Fruit fly (Drosophila melanogaster) whole organism, wandering third instar larva: ENCODE data around the gene ovo.

ENCODE experiments used
- Abd-B ChIP-seq: fragments of >200 bp; optimal IDR thresholded peaks from 2 replicates; lab custom pipeline; 2017; ENCODE audit warnings: missing biosample characterization, missing genetic modification characterization
- CG32264 ChIP-seq: fragments of 200-800 bp; sonication (Bioruptor generic); optimal IDR thresholded peaks from 2 replicates; lab custom pipeline; 2016; ENCODE audit warnings: missing biosample characterization, missing genetic modification characterization
- CG9705 ChIP-seq: fragments of 200-800 bp; sonication (Bioruptor generic); optimal IDR thresholded peaks from 2 replicates; lab custom pipeline; 2018; ENCODE audit warnings: missing biosample characterization, mild to moderate bottlenecking, missing genetic modification characterization
- CrebA ChIP-seq: fragments of 200-800 bp; sonication (Bioruptor generic); optimal IDR thresholded peaks from 2 replicates; lab custom pipeline; 2016; ENCODE audit warnings: missing biosample characterization, mild to moderate bottlenecking, missing genetic modification characterization, borderline replicate concordance
- Dfd ChIP-seq: fragments of >200 bp; optimal IDR thresholded peaks from 2 replicates; lab custom pipeline; 2017; ENCODE audit warnings: missing biosample characterization, missing genetic modification characterization
- Dif ChIP-seq: fragments of 200-275, 200-300 bp; sonication (Bioruptor generic); optimal IDR thresholded peaks from 2 replicates; lab custom pipeline; 2018; ENCODE audit warnings: missing biosample characterization, missing genetic modification characterization; ENCODE audit not compliant: partially characterized antibody
- HLH106 ChIP-seq: fragments of 200-800 bp; optimal IDR thresholded peaks from 3 replicates; lab custom pipeline; 2019; ENCODE audit warnings: missing biosample characterization, mild to moderate bottlenecking, missing genetic modification characterization, moderate library complexity
- Hnf4 ChIP-seq: fragments of 200-800 bp; sonication (Bioruptor generic); optimal IDR thresholded peaks from 2 replicates; lab custom pipeline; 2016; ENCODE audit warnings: missing biosample characterization, mild to moderate bottlenecking, missing genetic modification characterization
- Hr78 ChIP-seq: fragments of >200 bp; optimal IDR thresholded peaks from 2 replicates; lab custom pipeline; 2017; ENCODE audit warnings: missing biosample characterization, missing genetic modification characterization
- Hr83 ChIP-seq: fragments of 200-300 bp; sonication (Bioruptor generic); optimal IDR thresholded peaks from 2 replicates; lab custom pipeline; 2016; ENCODE audit warnings: missing biosample characterization, mild to moderate bottlenecking, missing genetic modification characterization, moderate library complexity; ENCODE audit not compliant: poor library complexity, severe bottlenecking
- Jra ChIP-seq: sonication (Bioruptor generic); optimal IDR thresholded peaks from 2 replicates; lab custom pipeline; 2016; ENCODE audit warnings: missing biosample characterization, missing genetic modification characterization
- Mio ChIP-seq: sonication (Bioruptor generic); optimal IDR thresholded peaks from 2 replicates; lab custom pipeline; 2016; ENCODE audit warnings: missing biosample characterization, missing genetic modification characterization
- Myc ChIP-seq: fragments of >200 bp; optimal IDR thresholded peaks from 2 replicates; lab custom pipeline; 2017
- N ChIP-seq: fragments of >200 bp; optimal IDR thresholded peaks from 2 replicates; lab custom pipeline; 2018; ENCODE audit warnings: missing biosample characterization, missing external identifiers, missing genetic modification characterization
- OdsH ChIP-seq: fragments of 200-800 bp; sonication (Bioruptor generic); optimal IDR thresholded peaks from 2 replicates; lab custom pipeline; 2016; ENCODE audit warnings: missing biosample characterization, mild to moderate bottlenecking, missing genetic modification characterization
- Rel ChIP-seq, 2 experiments: fragments of 200-800 bp; sonication (Bioruptor generic) in 1 of 2; optimal IDR thresholded peaks; 2 replicates in 1 of 2; 3 replicates in 1 of 2; lab custom pipeline; 2016 to 2019; ENCODE audit warnings: mild to moderate bottlenecking in 2 of 2, missing biosample characterization in 2 of 2, missing genetic modification characterization in 2 of 2, moderate library complexity in 1 of 2
- Sp1 ChIP-seq: fragments of 200-800 bp; sonication (Bioruptor generic); optimal IDR thresholded peaks from 3 replicates; lab custom pipeline; 2019; ENCODE audit warnings: missing biosample characterization, mild to moderate bottlenecking, missing genetic modification characterization, moderate library complexity
- br ChIP-seq: fragments of 200-800 bp; sonication (Bioruptor generic); optimal IDR thresholded peaks from 2 replicates; lab custom pipeline; 2016; ENCODE audit warnings: missing biosample characterization, missing genetic modification characterization
- dl ChIP-seq, 2 experiments: fragments of 175-275, 200-275 bp in 1 of 2; fragments of 200-275 bp in 1 of 2; sonication (Bioruptor generic); optimal IDR thresholded peaks; lab custom pipeline; 2018; ENCODE audit warnings: mild to moderate bottlenecking in 2 of 2, missing biosample characterization in 2 of 2, missing genetic modification characterization in 2 of 2, moderate library complexity in 2 of 2; ENCODE audit not compliant: partially characterized antibody in 2 of 2, insufficient read depth in 1 of 2
- dmrt93B ChIP-seq: fragments of 200-800 bp; sonication (Bioruptor generic); optimal IDR thresholded peaks from 2 replicates; lab custom pipeline; 2018; ENCODE audit warnings: missing biosample characterization, mild to moderate bottlenecking, missing genetic modification characterization
- dsf ChIP-seq: sonication (Bioruptor generic); optimal IDR thresholded peaks from 2 replicates; lab custom pipeline; 2016; ENCODE audit warnings: missing biosample characterization, missing genetic modification characterization, borderline replicate concordance
- ey ChIP-seq: fragments of 200-800 bp; sonication (Bioruptor generic); optimal IDR thresholded peaks from 2 replicates; lab custom pipeline; 2016; ENCODE audit warnings: missing biosample characterization, missing genetic modification characterization
- foxo ChIP-seq, 2 experiments: fragments of 200-800 bp; sonication (Bioruptor generic); optimal IDR thresholded peaks; 2 replicates in 1 of 2; 3 replicates in 1 of 2; lab custom pipeline; 2016 to 2017; ENCODE audit warnings: missing biosample characterization in 2 of 2, missing genetic modification characterization in 2 of 2
- fru ChIP-seq: fragments of 200-800 bp; sonication (Bioruptor generic); optimal IDR thresholded peaks from 3 replicates; lab custom pipeline; 2016; ENCODE audit warnings: missing biosample characterization, mild to moderate bottlenecking, missing genetic modification characterization
- h ChIP-seq: fragments of 200-800 bp; sonication (Bioruptor generic); optimal IDR thresholded peaks from 3 replicates; lab custom pipeline; 2016; ENCODE audit warnings: missing biosample characterization, mild to moderate bottlenecking, missing genetic modification characterization
- jim ChIP-seq: fragments of 175-275, 200-325 bp; sonication (Bioruptor generic); optimal IDR thresholded peaks from 2 replicates; lab custom pipeline; 2016; ENCODE audit warnings: missing biosample characterization, mild to moderate bottlenecking, missing genetic modification characterization
- lola ChIP-seq: fragments of >200 bp; optimal IDR thresholded peaks from 2 replicates; lab custom pipeline; 2017; ENCODE audit warnings: missing biosample characterization, missing genetic modification characterization
- pan ChIP-seq: fragments of >200 bp; optimal IDR thresholded peaks from 2 replicates; lab custom pipeline; 2017
- psq ChIP-seq: fragments of 200-800 bp; sonication (Bioruptor generic); optimal IDR thresholded peaks from 3 replicates; lab custom pipeline; 2017; ENCODE audit warnings: missing biosample characterization, mild to moderate bottlenecking, missing genetic modification characterization, moderate library complexity
- rgr ChIP-seq: fragments of 200-800 bp; sonication (Bioruptor generic); optimal IDR thresholded peaks from 3 replicates; lab custom pipeline; 2016; ENCODE audit warnings: missing biosample characterization, mild to moderate bottlenecking, missing genetic modification characterization
- sage ChIP-seq: fragments of 200-800 bp; sonication (Bioruptor generic); optimal IDR thresholded peaks from 2 replicates; lab custom pipeline; 2016; ENCODE audit warnings: missing biosample characterization, mild to moderate bottlenecking, missing genetic modification characterization
- tai ChIP-seq: sonication (Bioruptor generic); optimal IDR thresholded peaks from 2 replicates; lab custom pipeline; 2016; ENCODE audit warnings: missing biosample characterization, missing genetic modification characterization
- usp ChIP-seq: fragments of >200 bp; optimal IDR thresholded peaks from 2 replicates; lab custom pipeline; 2017; ENCODE audit warnings: missing biosample characterization, missing genetic modification characterization

The ovo gene

dm6 chrX:5063540-5064308, 15.7 kb downstream of the ovo start:
- TF ChIP-seq dmrt93B, result no peak
- peak; percentile 75 for TF ChIP-seq fru
- no peak for TF ChIP-seq Myc (lab: Kevin White, UChicago)
- TF ChIP-seq Hr83 (GFP tag; lab: Kevin White, UChicago), result no peak
- no peak for TF ChIP-seq rgr (GFP tag; lab: Kevin White, UChicago)
- TF ChIP-seq, all 38 proteins: peak for 1

dm6 chrX:5066627-5067026, 18.6 kb downstream of the ovo start:
- TF ChIP-seq Dfd (GFP tag; lab: Kevin White, UChicago) (peak; percentile 84), pan (no peak), lola (GFP tag; lab: Kevin White, UChicago) (no peak), Jra (GFP tag; lab: Kevin White, UChicago) (no peak)

- no peak for TF ChIP-seq Dif (GFP tag; lab: Kevin White, UChicago)
- TF ChIP-seq Jra (GFP tag; lab: Kevin White, UChicago), result no peak
- TF ChIP-seq Hr78, result no peak
- TF ChIP-seq Mio (GFP tag; lab: Kevin White, UChicago), result no peak
- no peak for TF ChIP-seq ey (GFP tag; lab: Kevin White, UChicago)
- no peak for TF ChIP-seq pan
- TF ChIP-seq usp (GFP tag; lab: Kevin White, UChicago), result no peak
- TF ChIP-seq OdsH, result no peak
- no peak for TF ChIP-seq HLH106
These were observed 20.4 kb downstream of the ovo start for dm6 chrX:5068475-5068874.

- TF ChIP-seq rgr (GFP tag; lab: Kevin White, UChicago) (peak; percentile 15), foxo (GFP tag; optimal IDR thresholded peaks at IDR 0.05; lab: Kevin White, UChicago) (peak in 1 of 2 experiments; percentile 16), h (GFP tag; lab: Kevin White, UChicago) (peak; percentile 5), sage (GFP tag; lab: Kevin White, UChicago) (no peak)
These were observed 27.9 kb downstream of the ovo start for dm6 chrX:5075842-5076413.

- peak; percentile 95 for TF ChIP-seq Dfd (GFP tag; lab: Kevin White, UChicago)
- no peak for TF ChIP-seq sage (GFP tag; lab: Kevin White, UChicago)
- TF ChIP-seq, all 38 proteins: peak for 1
These were observed 32.4 kb downstream of the ovo start for dm6 chrX:5080521-5080920.

- TF ChIP-seq Rel (GFP tag; optimal IDR thresholded peaks at IDR 0.05; lab: Kevin White, UChicago) (no peak), Rel (tag; optimal IDR thresholded peaks at IDR 0.05; lab: Kevin White, UChicago) (peak; percentile 31), fru (no peak), Jra (GFP tag; lab: Kevin White, UChicago) (peak; percentile 11), jim (GFP tag; lab: Kevin White, UChicago) (peak; percentile 84), Sp1 (peak; percentile 67), lola (GFP tag; lab: Kevin White, UChicago) (no peak), psq (peak; percentile 57), pan (no peak)
These were observed 34.3 kb downstream of the ovo start for dm6 chrX:5082354-5082818.

- TF ChIP-seq br (GFP tag; lab: Kevin White, UChicago) (peak; percentile 55), Hr78 (no peak), foxo (GFP tag; optimal IDR thresholded peaks at IDR 0.05; lab: Kevin White, UChicago) (peak in 1 of 2 experiments; percentile 12), N (GFP tag; lab: Kevin White, UChicago) (no peak), Hnf4 (peak; percentile 44), h (GFP tag; lab: Kevin White, UChicago) (peak; percentile 16), psq (no peak), fru (no peak), CG32264 (GFP tag; lab: Kevin White, UChicago) (no peak), jim (GFP tag; lab: Kevin White, UChicago) (no peak), Sp1 (peak; percentile 87), Dif (GFP tag; lab: Kevin White, UChicago) (no peak), tai (GFP tag; lab: Kevin White, UChicago) (no peak), dl (GFP tag; optimal IDR thresholded peaks at IDR 0.05; lab: Kevin White, UChicago; ENCODE audit: insufficient read depth in 1 of 2, partially characterized antibody in 2 of 2) (no peak), CG9705 (GFP tag; lab: Kevin White, UChicago) (peak; percentile 2), ey (GFP tag; lab: Kevin White, UChicago) (peak; percentile 16), Abd-B (GFP tag; lab: Kevin White, UChicago) (no peak), dsf (GFP tag; lab: Kevin White, UChicago) (no peak), rgr (GFP tag; lab: Kevin White, UChicago) (no peak), CrebA (GFP tag; lab: Kevin White, UChicago) (no peak)
These were observed 35.0 kb downstream of the ovo start for dm6 chrX:5082840-5083646.
